Fruit fly (Drosophila melanogaster): ENCODE results near the gene Myc.

Gene Myc

DNA sequence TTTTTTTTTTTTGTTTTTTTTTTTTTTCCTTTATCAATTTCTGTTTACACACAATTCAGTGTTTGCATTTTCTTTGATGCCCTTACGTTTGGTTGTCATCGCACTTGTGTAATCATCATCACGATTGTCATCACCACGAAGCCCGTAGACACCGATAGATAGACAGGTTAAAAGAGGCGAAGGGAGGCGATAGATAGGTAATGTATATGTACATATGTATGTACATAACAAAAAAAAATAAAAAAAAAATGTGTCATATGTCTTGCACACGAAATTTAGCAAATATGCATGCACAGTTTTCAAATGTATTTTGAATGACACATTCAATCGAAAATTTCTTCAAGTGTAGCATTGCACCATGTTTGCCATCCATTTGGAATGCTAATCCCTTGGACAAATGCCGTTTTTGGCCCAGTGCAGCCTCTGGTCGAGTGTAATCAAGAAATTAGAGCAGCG lies 15.2 kb upstream of the Myc start (continued):
- TF ChIP-seq CG7556 (GFP tag; optimal IDR thresholded peaks at IDR 0.05) (peak; percentile 23), sim (GFP tag; IDR thresholded peaks at IDR 0.05) (0 out of 2 replicates have a peak, but pooled peaks have one; percentile 30), lab (GFP tag; optimal IDR thresholded peaks at IDR 0.05) (peak; percentile 62), eve (GFP tag; optimal IDR thresholded peaks at IDR 0.05) (no peak), Sry-δ (GFP tag; optimal IDR thresholded peaks at IDR 0.05) (peak; percentile 22), CG6813 (GFP tag; optimal IDR thresholded peaks at IDR 0.05) (peak; percentile 53), Mrtf (GFP tag; IDR thresholded peaks at IDR 0.05) (no peak), sna (GFP tag; IDR thresholded peaks at IDR 0.05; ENCODE audit: partially characterized antibody) (no peak), lola (GFP tag; optimal IDR thresholded peaks at IDR 0.05) (peak in 1 of 3 experiments; percentile 12), CG3163 (GFP tag; optimal IDR thresholded peaks at IDR 0.05) (peak; percentile 25), CG17568 (GFP tag; optimal IDR thresholded peaks at IDR 0.05) (no peak), Dll (GFP tag; IDR thresholded peaks at IDR 0.05; ENCODE audit: partially characterized antibody) (no peak), CG18262 (tag; optimal IDR thresholded peaks at IDR 0.05) (peak; percentile 53), dmrt99B (tag; optimal IDR thresholded peaks at IDR 0.05) (peak; percentile 63), oc (tag; optimal IDR thresholded peaks at IDR 0.05) (peak; percentile 62), TFAM (GFP tag; optimal IDR thresholded peaks at IDR 0.05) (no peak), CG10979 (tag; optimal IDR thresholded peaks at IDR 0.05) (peak; percentile 48), CG18476 (GFP tag; optimal IDR thresholded peaks at IDR 0.05) (no peak), CHES-1-like (GFP tag; optimal IDR thresholded peaks at IDR 0.05) (peak; percentile 56), CG33213 (GFP tag; optimal IDR thresholded peaks at IDR 0.05) (no peak), CG10959 (GFP tag; IDR thresholded peaks at IDR 0.05) (no peak), sd (tag; optimal IDR thresholded peaks at IDR 0.05) (peak; percentile 15), knrl (GFP tag; IDR thresholded peaks at IDR 0.05; ENCODE audit: partially characterized antibody) (no peak), CG9727 (GFP tag; optimal IDR thresholded peaks at IDR 0.05) (peak; percentile 43), CG1024 (GFP tag; IDR thresholded peaks at IDR 0.05) (0 out of 2 replicates have a peak, but pooled peaks have one; percentile 31), CG10431 (GFP tag; optimal IDR thresholded peaks at IDR 0.05) (peak; percentile 33), CG6654 (GFP tag; optimal IDR thresholded peaks at IDR 0.05) (no peak), CG13287 (GFP tag; IDR thresholded peaks at IDR 0.05; ENCODE audit: partially characterized antibody) (no peak), B-H1 (GFP tag; IDR thresholded peaks at IDR 0.05) (no peak), rib (GFP tag; IDR thresholded peaks at IDR 0.05) (no peak), BEAF-32 (GFP tag; optimal IDR thresholded peaks at IDR 0.05) (no peak), ara (GFP tag; IDR thresholded peaks at IDR 0.05) (peak; percentile 49), wdn (GFP tag; IDR thresholded peaks at IDR 0.05) (no peak), caup (GFP tag; optimal IDR thresholded peaks at IDR 0.05; ENCODE audit: severe bottlenecking) (peak; percentile 39), Hr3 (GFP tag; optimal IDR thresholded peaks at IDR 0.05) (peak; percentile 18), CG16779 (GFP tag; IDR thresholded peaks at IDR 0.05) (no peak), HHEX (GFP tag; optimal IDR thresholded peaks at IDR 0.05) (peak; percentile 64), CG7928 (GFP tag; optimal IDR thresholded peaks at IDR 0.05) (no peak), Sox102F (GFP tag; optimal IDR thresholded peaks at IDR 0.05) (peak; percentile 60), CG12744 (GFP tag; optimal IDR thresholded peaks at IDR 0.05) (peak; percentile 27), CG11695 (GFP tag; IDR thresholded peaks at IDR 0.05) (no peak), CG1233 (GFP tag; optimal IDR thresholded peaks at IDR 0.05) (peak; percentile 21), CG2678 (tag; optimal IDR thresholded peaks at IDR 0.05) (peak; percentile 61), lilli (GFP tag; optimal IDR thresholded peaks at IDR 0.05) (no peak), bab2 (GFP tag; optimal IDR thresholded peaks at IDR 0.05) (peak; percentile 40), CG3847 (GFP tag; IDR thresholded peaks at IDR 0.05) (no peak), dan (GFP tag; IDR thresholded peaks at IDR 0.05) (no peak), CG5245 (GFP tag; optimal IDR thresholded peaks at IDR 0.05) (no peak), CG12104 (GFP tag; optimal IDR thresholded peaks at IDR 0.05) (peak; percentile 42), CG8281 (tag; optimal IDR thresholded peaks at IDR 0.05) (peak; percentile 10)
